Fruit fly (Drosophila melanogaster): ENCODE measurements around the gene CG9967.

The CG9967 gene

DNA sequence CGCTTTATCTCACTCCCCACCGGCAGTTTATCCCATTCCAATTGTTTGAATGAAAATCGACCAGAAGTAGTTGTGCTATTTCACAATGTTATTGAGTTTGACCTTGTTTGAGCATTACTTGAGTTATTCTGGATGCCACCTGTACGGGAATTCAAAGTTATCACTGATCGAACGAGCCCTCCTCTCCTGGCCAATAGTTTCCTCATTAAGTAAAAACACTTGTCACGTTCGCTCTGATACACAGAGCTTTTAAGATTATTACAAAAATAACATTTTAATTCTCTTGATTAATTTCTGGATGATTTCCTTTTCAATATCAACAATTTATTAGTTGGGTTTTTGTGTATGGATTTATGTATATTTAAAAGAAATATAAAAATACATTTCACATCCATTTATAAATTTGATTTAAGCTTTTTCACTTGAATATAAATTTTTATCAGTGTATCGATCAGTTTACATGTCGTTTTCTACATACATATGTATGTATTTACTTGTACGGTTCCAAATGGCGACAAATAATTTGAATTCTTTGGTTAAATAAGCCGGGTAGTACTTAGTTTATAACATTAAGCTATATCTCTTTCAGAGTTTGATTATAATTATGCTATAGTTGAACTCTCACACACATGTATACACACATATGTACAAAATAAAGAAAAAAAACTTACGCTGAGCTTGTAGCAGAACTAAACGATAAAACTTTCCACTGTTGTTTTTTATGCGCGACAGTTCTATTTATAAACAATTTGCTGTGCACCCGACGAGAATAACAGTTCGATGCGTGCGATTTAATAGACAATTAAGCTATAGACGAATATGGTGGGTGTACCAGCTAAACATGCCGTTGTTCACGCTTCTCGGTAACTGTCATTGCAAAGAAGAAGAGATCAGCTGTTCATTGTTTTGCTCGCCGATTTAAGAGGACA lies 16.9 kb upstream of the CG9967 start, which contains the start of the genes CG3609 and CG15390:
TSS of gene CG3609 (minus strand) at position 810 of the 929 bp plus-strand sequence.
TSS of gene CG15390 (plus strand) at position 896 of the 929 bp plus-strand sequence.
- TF ChIP-seq CG1620 (GFP tag; optimal IDR thresholded peaks at IDR 0.05) (peak; percentile 95), cic (GFP tag; optimal IDR thresholded peaks at IDR 0.05) (peak; percentile 86), CG5204 (GFP tag; optimal IDR thresholded peaks at IDR 0.05) (peak; percentile 88), Clk (GFP tag; optimal IDR thresholded peaks at IDR 0.05) (no peak), tj (GFP tag; optimal IDR thresholded peaks at IDR 0.05) (peak; percentile 67), ovo (GFP tag; optimal IDR thresholded peaks at IDR 0.05) (peak; percentile 79), CG11617 (GFP tag; optimal IDR thresholded peaks at IDR 0.05) (peak; percentile 86), kay (GFP tag; ENCODE audit: borderline replicate concordance) (no peak), Hr96 (GFP tag; optimal IDR thresholded peaks at IDR 0.05) (peak; percentile 89), CG33017 (tag; optimal IDR thresholded peaks at IDR 0.05) (peak; percentile 92), cnc (optimal IDR thresholded peaks at IDR 0.05) (peak in 1 of 2 experiments; percentile 38), toe (GFP tag; optimal IDR thresholded peaks at IDR 0.05) (peak; percentile 90), Mnt (GFP tag; optimal IDR thresholded peaks at IDR 0.05) (peak; percentile 96), pad (GFP tag; optimal IDR thresholded peaks at IDR 0.05) (peak; percentile 62), CG14711 (tag; optimal IDR thresholded peaks at IDR 0.05) (peak; percentile 65), CG7101 (tag; optimal IDR thresholded peaks at IDR 0.05) (peak; percentile 83), CG12768 (GFP tag; optimal IDR thresholded peaks at IDR 0.05) (peak; percentile 78), CG7045 (GFP tag; optimal IDR thresholded peaks at IDR 0.05) (peak; percentile 78), Crg-1 (GFP tag; optimal IDR thresholded peaks at IDR 0.05) (peak; percentile 86), bab1 (GFP tag; optimal IDR thresholded peaks at IDR 0.05) (peak; percentile 94)

- no peak for TF ChIP-seq CG7101 (tag; optimal IDR thresholded peaks at IDR 0.05)
- TF ChIP-seq kay (GFP tag; ENCODE audit: borderline replicate concordance), result peak; percentile 65
- peak; percentile 38 to 93 for TF ChIP-seq cnc (optimal IDR thresholded peaks at IDR 0.05)
- TF ChIP-seq tj (GFP tag; optimal IDR thresholded peaks at IDR 0.05), result peak; percentile 62
Observed at dm6 chr2L:2372112-2372449, 14.9 kb upstream of the CG9967 start.

DNA sequence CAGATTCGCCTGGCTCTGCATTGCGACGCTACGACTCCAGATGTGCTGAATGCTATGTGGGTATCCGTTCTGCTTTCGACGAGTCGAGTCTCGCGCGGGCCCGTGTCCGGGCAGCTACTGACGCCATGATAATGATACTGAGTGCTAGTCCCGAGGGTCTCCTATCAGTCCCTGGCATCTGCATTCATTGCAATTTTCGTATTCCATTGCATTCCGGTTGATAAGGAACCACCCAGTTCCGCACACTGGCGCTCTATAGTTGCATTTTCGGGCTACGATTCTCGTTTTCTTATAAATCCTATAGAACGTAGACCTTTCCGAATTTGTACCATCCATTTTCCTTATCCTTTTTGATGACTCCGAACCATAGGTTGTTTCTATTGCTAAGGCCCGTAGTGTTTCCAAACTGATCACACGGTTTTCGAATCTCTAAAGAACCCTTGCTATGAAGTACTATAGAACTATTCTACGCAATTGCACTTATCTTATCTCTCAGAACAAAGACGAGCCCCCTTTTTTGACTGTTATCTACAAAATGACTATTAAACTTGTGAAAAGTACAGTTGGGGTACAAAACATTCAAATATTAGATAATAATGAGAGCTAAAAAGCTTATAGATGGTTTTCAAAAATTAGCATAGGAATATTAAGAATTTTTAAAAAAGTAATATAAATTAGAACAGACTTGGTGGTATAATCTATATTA lies 14.4 kb upstream of the CG9967 start, which contains the start of gene CG3597:
TSS of gene CG3597 (minus strand) at position 119 of the 706 bp plus-strand sequence.
- peak; percentile 85 for TF ChIP-seq cic (GFP tag; optimal IDR thresholded peaks at IDR 0.05)
- TF ChIP-seq CG33017 (tag; optimal IDR thresholded peaks at IDR 0.05), result no peak
- TF ChIP-seq tj (GFP tag; optimal IDR thresholded peaks at IDR 0.05), result peak; percentile 51
- no peak for TF ChIP-seq CG1620 (GFP tag; optimal IDR thresholded peaks at IDR 0.05)
- peak; percentile 83 for TF ChIP-seq kay (GFP tag; ENCODE audit: borderline replicate concordance)

DNA sequence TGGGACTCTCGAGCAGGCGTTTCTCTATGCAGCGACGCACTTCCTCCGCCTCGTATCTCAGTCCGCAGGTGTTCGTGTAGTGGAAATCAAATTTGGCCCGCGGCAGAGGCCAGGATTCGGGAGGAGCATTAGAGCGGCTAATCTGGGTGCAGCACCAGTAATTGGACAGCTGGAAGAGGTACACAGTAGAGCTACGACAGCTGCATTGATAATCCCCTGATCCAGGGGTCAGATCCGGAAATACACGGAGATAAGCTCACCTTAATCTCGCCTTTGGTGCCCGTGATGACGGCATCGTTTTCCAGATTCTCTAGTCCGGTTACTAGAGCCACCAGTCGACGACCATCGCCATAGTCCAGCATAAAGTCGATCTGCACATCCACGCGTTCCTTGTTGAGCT lies 13.2 kb upstream of the CG9967 start:
- TF ChIP-seq kay (GFP tag; ENCODE audit: borderline replicate concordance), result no peak
- TF ChIP-seq Crg-1 (GFP tag; optimal IDR thresholded peaks at IDR 0.05), result no peak
- no peak for TF ChIP-seq pad (GFP tag; optimal IDR thresholded peaks at IDR 0.05)
- no peak for TF ChIP-seq bab1 (GFP tag; optimal IDR thresholded peaks at IDR 0.05)
- TF ChIP-seq CG14711 (tag; optimal IDR thresholded peaks at IDR 0.05), result no peak
- no peak for TF ChIP-seq toe (GFP tag; optimal IDR thresholded peaks at IDR 0.05)
- peak; percentile 5 for TF ChIP-seq cic (GFP tag; optimal IDR thresholded peaks at IDR 0.05)
- TF ChIP-seq CG7045 (GFP tag; optimal IDR thresholded peaks at IDR 0.05), result no peak

dm6 chr2L:2365655-2366214 lies 8.6 kb upstream of the CG9967 start:
- no peak for TF ChIP-seq Hr96 (GFP tag; optimal IDR thresholded peaks at IDR 0.05)
- peak; percentile 0 for TF ChIP-seq CG7101 (tag; optimal IDR thresholded peaks at IDR 0.05)
- TF ChIP-seq kay (GFP tag; ENCODE audit: borderline replicate concordance), result peak; percentile 79

dm6 chr2L:2365077-2365651 lies 8.0 kb upstream of the CG9967 start, which contains the start of the genes Rab5 and Axud1:
Gene Rab5, minus strand, starts transcription at chr2L:2365273.
Gene Axud1, plus strand, starts transcription at chr2L:2365345.
- TF ChIP-seq kay (GFP tag; ENCODE audit: borderline replicate concordance) (peak; percentile 99), cic (GFP tag; optimal IDR thresholded peaks at IDR 0.05) (no peak), toe (GFP tag; optimal IDR thresholded peaks at IDR 0.05) (peak; percentile 12), Mnt (GFP tag; optimal IDR thresholded peaks at IDR 0.05) (peak; percentile 3), tj (GFP tag; optimal IDR thresholded peaks at IDR 0.05) (no peak), pad (GFP tag; optimal IDR thresholded peaks at IDR 0.05) (peak; percentile 12), cnc (optimal IDR thresholded peaks at IDR 0.05) (no peak)
